Fruit fly (Drosophila melanogaster) whole organism, embryonic: Measurements from ENCODE around the gene SerRS-m.

ENCODE experiments used
- Aef1 ChIP-seq: fragments of 200-800 bp; sonication (Bioruptor generic); IDR thresholded peaks from 3 replicates; pipeline ENCODE4 v1.3.6; 2022; ENCODE audit warnings: missing biosample characterization, missing genetic modification characterization
- CG10543 ChIP-seq: fragments of 200-800 bp; sonication (Bioruptor generic); optimal IDR thresholded peaks from 3 replicates; lab custom pipeline; 2017; ENCODE audit warnings: missing biosample characterization, mild to moderate bottlenecking, missing genetic modification characterization, moderate library complexity
- CG12104 ChIP-seq: fragments of 200-800 bp; sonication (Bioruptor generic); optimal IDR thresholded peaks from 3 replicates; lab custom pipeline; 2016; ENCODE audit warnings: missing biosample characterization, missing genetic modification characterization
- CG12659 ChIP-seq: fragments of 200-800 bp; sonication (Bioruptor generic); optimal IDR thresholded peaks from 3 replicates; lab custom pipeline; 2017; ENCODE audit warnings: mild to moderate bottlenecking, missing biosample characterization, missing genetic modification reagents, missing genetic modification characterization
- CG13775 ChIP-seq: fragments of 200-800 bp; sonication (Bioruptor generic); optimal IDR thresholded peaks from 3 replicates; lab custom pipeline; 2017; ENCODE audit warnings: missing biosample characterization, mild to moderate bottlenecking, missing genetic modification characterization
- CG14710 ChIP-seq: fragments of 200-800 bp; sonication (Bioruptor generic); optimal IDR thresholded peaks from 3 replicates; lab custom pipeline; 2019; ENCODE audit warnings: missing biosample characterization, mild to moderate bottlenecking, missing genetic modification characterization, moderate library complexity
- CG18476 ChIP-seq: fragments of 200-800 bp; sonication (Bioruptor generic); optimal IDR thresholded peaks from 2 replicates; lab custom pipeline; 2016; ENCODE audit warnings: missing biosample characterization, mild to moderate bottlenecking, missing genetic modification characterization
- CG18619 ChIP-seq: fragments of 200-800 bp; sonication (Bioruptor generic); optimal IDR thresholded peaks from 3 replicates; lab custom pipeline; 2017; ENCODE audit warnings: missing biosample characterization, mild to moderate bottlenecking, missing genetic modification characterization
- CG30403 ChIP-seq: fragments of 200-800 bp; sonication (Bioruptor generic); optimal IDR thresholded peaks from 3 replicates; lab custom pipeline; 2016; ENCODE audit warnings: missing biosample characterization, missing genetic modification characterization
- CG33213 ChIP-seq: fragments of 200-800 bp; sonication (Bioruptor generic); optimal IDR thresholded peaks from 3 replicates; lab custom pipeline; 2016; ENCODE audit warnings: missing biosample characterization, missing genetic modification characterization
- CG34376 ChIP-seq: fragments of 200-800 bp; sonication (Bioruptor generic); optimal IDR thresholded peaks from 2 replicates; lab custom pipeline; 2018; ENCODE audit warnings: missing biosample characterization, mild to moderate bottlenecking, missing genetic modification characterization
- CG4360 ChIP-seq: fragments of 200-800 bp; sonication (Bioruptor generic); IDR thresholded peaks from 2 replicates; pipeline ENCODE4 v1.3.6; 2022; ENCODE audit warnings: missing biosample characterization, missing genetic modification characterization
- CG4854 ChIP-seq: fragments of 200-800 bp; sonication (Bioruptor generic); optimal IDR thresholded peaks from 2 replicates; lab custom pipeline; 2016; ENCODE audit warnings: missing biosample characterization, missing genetic modification characterization, inconsistent platforms
- CG6683 ChIP-seq: fragments of 200-800 bp; sonication (Bioruptor generic); optimal IDR thresholded peaks from 2 replicates; lab custom pipeline; 2017; ENCODE audit warnings: missing biosample characterization, mild to moderate bottlenecking, missing genetic modification characterization, missing genetic modification reagents
- CG7839 ChIP-seq: fragments of 200-800 bp; sonication (Bioruptor generic); optimal IDR thresholded peaks from 3 replicates; lab custom pipeline; 2018; ENCODE audit warnings: missing biosample characterization, mild to moderate bottlenecking, missing genetic modification characterization, moderate library complexity
- CG7928 ChIP-seq: fragments of 200-800 bp; sonication (Bioruptor generic); optimal IDR thresholded peaks from 2 replicates; lab custom pipeline; 2017; ENCODE audit warnings: missing biosample characterization, mild to moderate bottlenecking, missing genetic modification characterization
- CG7963 ChIP-seq: fragments of 200-800 bp; sonication (Bioruptor generic); IDR thresholded peaks from 3 replicates; pipeline ENCODE4 v1.3.6; 2022; ENCODE audit warnings: missing biosample characterization, missing genetic modification characterization; ENCODE audit not compliant: partially characterized antibody
- CG7987 ChIP-seq: fragments of 200-800 bp; sonication (Bioruptor generic); optimal IDR thresholded peaks from 2 replicates; lab custom pipeline; 2018; ENCODE audit warnings: missing biosample characterization, mild to moderate bottlenecking, missing genetic modification characterization, moderate library complexity
- CG9876 ChIP-seq: fragments of 200-800 bp; sonication (Bioruptor generic); optimal IDR thresholded peaks from 2 replicates; lab custom pipeline; 2016; ENCODE audit warnings: missing biosample characterization, missing genetic modification characterization
- CkIIα-i1 ChIP-seq: fragments of 200-800 bp; sonication (Bioruptor generic); IDR thresholded peaks from 2 replicates; pipeline ENCODE4 v1.3.6; 2022; ENCODE audit warnings: missing biosample characterization, missing genetic modification characterization
- D ChIP-seq, 2 experiments: fragments of 200-800 bp in 1 of 2; fragments of >200 bp in 1 of 2; sonication (Bioruptor generic) in 1 of 2; optimal IDR thresholded peaks; 2 replicates in 1 of 2; 3 replicates in 1 of 2; lab custom pipeline; 2017; ENCODE audit warnings: mild to moderate bottlenecking in 1 of 2, missing biosample characterization in 1 of 2, missing genetic modification characterization in 1 of 2, missing genetic modification reagents in 1 of 2
- Dbx ChIP-seq: fragments of 200-800 bp; sonication (Bioruptor generic); IDR thresholded peaks from 3 replicates; pipeline ENCODE4 v1.3.6; 2022; ENCODE audit warnings: missing biosample characterization, missing genetic modification characterization
- Dip3 ChIP-seq: fragments of 200-800 bp; sonication (Bioruptor generic); optimal IDR thresholded peaks from 3 replicates; lab custom pipeline; 2016; ENCODE audit warnings: missing biosample characterization, missing genetic modification characterization
- E2f2 ChIP-seq: fragments of 200-800 bp; sonication (Bioruptor generic); IDR thresholded peaks from 2 replicates; pipeline ENCODE4 v1.3.6; 2022; ENCODE audit warnings: missing biosample characterization, missing genetic modification characterization
- Fer3 ChIP-seq: fragments of 200-800 bp; sonication (Bioruptor generic); optimal IDR thresholded peaks from 2 replicates; lab custom pipeline; 2018; ENCODE audit warnings: missing biosample characterization, mild to moderate bottlenecking, missing genetic modification characterization, moderate library complexity
- Gsc ChIP-seq: fragments of 200-800 bp; sonication (Bioruptor generic); IDR thresholded peaks from 2 replicates; pipeline ENCODE4 v1.3.6; 2022; ENCODE audit warnings: missing biosample characterization, missing genetic modification characterization
- Gug ChIP-seq: fragments of 200-800 bp; sonication (Bioruptor generic); IDR thresholded peaks from 4 replicates; pipeline ENCODE4 v1.3.6; 2022; ENCODE audit warnings: missing biosample characterization, missing genetic modification characterization
- HmgD ChIP-seq: fragments of 200-800 bp; sonication (Bioruptor generic); optimal IDR thresholded peaks from 3 replicates; lab custom pipeline; 2016; ENCODE audit warnings: missing biosample characterization, missing genetic modification characterization
- Meics ChIP-seq: fragments of 200-800 bp; sonication (Bioruptor generic); optimal IDR thresholded peaks from 2 replicates; lab custom pipeline; 2017; ENCODE audit warnings: missing biosample characterization, mild to moderate bottlenecking, missing genetic modification characterization
- PHDP ChIP-seq: fragments of 200-800 bp; sonication (Bioruptor generic); optimal IDR thresholded peaks from 3 replicates; lab custom pipeline; 2018; ENCODE audit warnings: missing biosample characterization, mild to moderate bottlenecking, missing genetic modification characterization, moderate library complexity
- Rx ChIP-seq: fragments of 200-800 bp; sonication (Bioruptor generic); IDR thresholded peaks from 2 replicates; pipeline ENCODE4 v1.3.6; 2022; ENCODE audit warnings: missing biosample characterization, missing genetic modification characterization
- Sin3A ChIP-seq: fragments of >200 bp; optimal IDR thresholded peaks from 2 replicates; lab custom pipeline; 2018
- Xrp1 ChIP-seq: fragments of 200-800 bp; sonication (Bioruptor generic); IDR thresholded peaks from 2 replicates; pipeline ENCODE4 v1.3.6; 2022; ENCODE audit warnings: missing biosample characterization, missing genetic modification characterization
- abd-A ChIP-seq: fragments of 200-800 bp; sonication (Bioruptor generic); optimal IDR thresholded peaks from 3 replicates; lab custom pipeline; 2019; ENCODE audit warnings: missing biosample characterization, mild to moderate bottlenecking, missing genetic modification characterization, moderate library complexity
- ato ChIP-seq: fragments of 200-800 bp; sonication (Bioruptor generic); IDR thresholded peaks from 2 replicates; pipeline ENCODE4 v1.3.6; 2022; ENCODE audit warnings: missing biosample characterization, missing genetic modification characterization; ENCODE audit not compliant: partially characterized antibody
- cato ChIP-seq: fragments of 200-800 bp; sonication (Bioruptor generic); optimal IDR thresholded peaks from 2 replicates; lab custom pipeline; 2016; ENCODE audit warnings: missing biosample characterization, missing genetic modification characterization, borderline replicate concordance
- ems ChIP-seq: fragments of 200-800 bp; sonication (Bioruptor generic); optimal IDR thresholded peaks from 3 replicates; lab custom pipeline; 2016; ENCODE audit warnings: missing biosample characterization, missing genetic modification characterization
- gcm2 ChIP-seq: fragments of 200-800 bp; sonication (Bioruptor generic); optimal IDR thresholded peaks from 2 replicates; lab custom pipeline; 2016; ENCODE audit warnings: missing biosample characterization, missing genetic modification characterization
- ind ChIP-seq: fragments of 200-800 bp; sonication (Bioruptor generic); optimal IDR thresholded peaks from 3 replicates; lab custom pipeline; 2016; ENCODE audit warnings: missing biosample characterization, missing genetic modification characterization
- jigr1 ChIP-seq: fragments of 200-800 bp; sonication (Bioruptor generic); IDR thresholded peaks from 3 replicates; pipeline ENCODE4 v1.3.6; 2022; ENCODE audit warnings: missing biosample characterization, missing genetic modification characterization
- maf-S ChIP-seq: fragments of 200-800 bp; sonication (Bioruptor generic); optimal IDR thresholded peaks from 2 replicates; lab custom pipeline; 2016; ENCODE audit warnings: missing biosample characterization, missing genetic modification characterization
- mam ChIP-seq: fragments of 200-800 bp; sonication (Bioruptor generic); optimal IDR thresholded peaks from 3 replicates; lab custom pipeline; 2016; ENCODE audit warnings: missing biosample characterization, missing genetic modification characterization
- mld ChIP-seq: fragments of 200-800 bp; sonication (Bioruptor generic); IDR thresholded peaks from 3 replicates; pipeline ENCODE4 v1.3.6; 2022; ENCODE audit warnings: missing biosample characterization, missing genetic modification characterization; ENCODE audit not compliant: partially characterized antibody
- nerfin-2 ChIP-seq: fragments of 200-800 bp; sonication (Bioruptor generic); IDR thresholded peaks from 2 replicates; pipeline ENCODE4 v1.3.6; 2022; ENCODE audit warnings: missing biosample characterization, missing genetic modification characterization; ENCODE audit not compliant: partially characterized antibody
- pros ChIP-seq: fragments of 200-800 bp; sonication (Bioruptor generic); optimal IDR thresholded peaks from 3 replicates; lab custom pipeline; 2019; ENCODE audit warnings: missing biosample characterization, mild to moderate bottlenecking, missing genetic modification characterization, moderate library complexity
- row ChIP-seq: fragments of 200-800 bp; sonication (Bioruptor generic); IDR thresholded peaks from 3 replicates; pipeline ENCODE4 v1.3.6; 2022; ENCODE audit warnings: missing biosample characterization, missing genetic modification characterization
- sisA ChIP-seq: fragments of 200-800 bp; sonication (Bioruptor generic); IDR thresholded peaks from 2 replicates; pipeline ENCODE4 v1.3.6; 2022; ENCODE audit warnings: missing biosample characterization, missing genetic modification characterization
- sr ChIP-seq: fragments of 200-800 bp; sonication (Bioruptor generic); IDR thresholded peaks from 3 replicates; pipeline ENCODE4 v1.3.6; 2022; ENCODE audit warnings: missing biosample characterization, missing genetic modification characterization
- ssp ChIP-seq: fragments of 200-800 bp; sonication (Bioruptor generic); IDR thresholded peaks from 2 replicates; pipeline ENCODE4 v1.3.6; 2022; ENCODE audit warnings: missing biosample characterization, missing genetic modification characterization
- stwl ChIP-seq: fragments of 200-800 bp; sonication (Bioruptor generic); optimal IDR thresholded peaks from 3 replicates; lab custom pipeline; 2018; ENCODE audit warnings: missing biosample characterization, mild to moderate bottlenecking, missing genetic modification characterization, moderate library complexity
- yki ChIP-seq: fragments of >200 bp; optimal IDR thresholded peaks from 3 replicates; lab custom pipeline; 2018

The SerRS-m gene

DNA sequence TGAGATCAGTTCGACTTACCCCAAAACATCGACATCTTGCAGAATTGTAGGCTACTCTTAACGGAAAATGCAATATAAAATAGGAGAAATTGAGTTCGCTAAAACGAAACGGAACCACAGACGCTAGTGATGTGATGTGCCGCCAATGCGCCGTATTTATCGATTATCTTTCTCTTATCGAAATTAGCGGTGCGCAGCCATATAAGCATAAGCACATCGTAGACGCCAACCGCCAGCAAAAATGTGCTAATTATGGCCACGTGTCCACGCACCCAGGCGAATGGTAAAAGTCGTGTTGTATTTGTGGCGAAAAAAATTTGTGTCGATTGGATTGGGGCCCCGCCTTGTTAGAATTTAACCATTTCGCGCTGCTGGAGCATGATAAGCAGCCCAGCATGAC lies 7.5 kb upstream of the SerRS-m start, which contains the start of the genes Fkbp39 and Cyfip (continued):
- TF ChIP-seq pros (GFP tag; lab: Kevin White, UChicago) (no peak), ssp (peak; percentile 31; the same call in 1 of the 2 replicates), CG14710 (peak; percentile 75), sr (no peak), CG12659 (GFP tag; lab: Kevin White, UChicago) (peak; percentile 91), nerfin-2 (peak; percentile 39; the same call in 1 of the 2 replicates), mld (peak; percentile 40; the same call in 1 of the 3 replicates), maf-S (GFP tag; lab: Kevin White, UChicago) (peak; percentile 60), CG4854 (peak; percentile 30), Xrp1 (0 out of 2 replicates have a peak, but pooled peaks have one; percentile 27), CG9876 (GFP tag; lab: Kevin White, UChicago) (peak; percentile 52), yki (lab: Kevin White, UChicago) (no peak), CG7963 (GFP tag; lab: Robert Waterston, UW) (peak; percentile 59; the same call in 2 of the 3 replicates), Fer3 (tag; lab: Kevin White, UChicago) (peak; percentile 27), Gug (GFP tag; lab: Robert Waterston, UW) (peak; percentile 38; the same call in 1 of the 4 replicates), jigr1 (GFP tag; lab: Robert Waterston, UW) (no peak), Gsc (GFP tag; lab: Robert Waterston, UW) (no peak), CG18476 (no peak), CG34376 (GFP tag; lab: Kevin White, UChicago) (peak; percentile 15), Dip3 (GFP tag; lab: Kevin White, UChicago) (peak; percentile 21), CG7987 (GFP tag; lab: Kevin White, UChicago) (peak; percentile 56), CG13775 (GFP tag; lab: Kevin White, UChicago) (peak; percentile 40), CG7839 (tag; lab: Kevin White, UChicago) (no peak), ato (GFP tag; lab: Robert Waterston, UW) (peak; percentile 67), CG30403 (peak; percentile 33), cato (GFP tag; lab: Kevin White, UChicago) (no peak), Meics (GFP tag; lab: Kevin White, UChicago) (peak; percentile 36), CG12104 (GFP tag; lab: Kevin White, UChicago) (no peak), ind (GFP tag; lab: Kevin White, UChicago) (peak; percentile 25), D (optimal IDR thresholded peaks at IDR 0.05; lab: Kevin White, UChicago) (peak; percentile 57), D (GFP tag; optimal IDR thresholded peaks at IDR 0.05; lab: Kevin White, UChicago) (no peak), abd-A (tag; lab: Kevin White, UChicago) (no peak), CG7928 (GFP tag; lab: Kevin White, UChicago) (peak; percentile 38), PHDP (tag; lab: Kevin White, UChicago) (peak; percentile 17), Sin3A (lab: Kevin White, UChicago) (peak; percentile 84), gcm2 (GFP tag; lab: Kevin White, UChicago) (peak; percentile 14), stwl (tag; lab: Kevin White, UChicago) (peak; percentile 65), Aef1 (GFP tag; lab: Robert Waterston, UW) (peak; percentile 83), CG4360 (GFP tag; lab: Robert Waterston, UW) (no peak), Dbx (GFP tag; lab: Robert Waterston, UW) (peak; percentile 80), row (GFP tag; lab: Robert Waterston, UW) (peak; percentile 44; the same call in 2 of the 3 replicates), CG33213 (GFP tag; lab: Kevin White, UChicago) (peak; percentile 70), CkIIα-i1 (no peak), sisA (GFP tag; lab: Robert Waterston, UW) (no peak; the same call in 1 of the 2 replicates), CG10543 (GFP tag; lab: Kevin White, UChicago) (peak; percentile 44), ems (GFP tag; lab: Kevin White, UChicago) (peak; percentile 53), HmgD (GFP tag; lab: Kevin White, UChicago) (peak; percentile 87), E2f2 (peak; percentile 78), CG18619 (GFP tag; lab: Kevin White, UChicago) (peak; percentile 45), Rx (no peak), mam (GFP tag; lab: Kevin White, UChicago) (peak; percentile 69), CG6683 (GFP tag; lab: Kevin White, UChicago) (no peak)
